Worm (Caenorhabditis elegans): Measurements from ENCODE around the gene rol-1.

DNA sequence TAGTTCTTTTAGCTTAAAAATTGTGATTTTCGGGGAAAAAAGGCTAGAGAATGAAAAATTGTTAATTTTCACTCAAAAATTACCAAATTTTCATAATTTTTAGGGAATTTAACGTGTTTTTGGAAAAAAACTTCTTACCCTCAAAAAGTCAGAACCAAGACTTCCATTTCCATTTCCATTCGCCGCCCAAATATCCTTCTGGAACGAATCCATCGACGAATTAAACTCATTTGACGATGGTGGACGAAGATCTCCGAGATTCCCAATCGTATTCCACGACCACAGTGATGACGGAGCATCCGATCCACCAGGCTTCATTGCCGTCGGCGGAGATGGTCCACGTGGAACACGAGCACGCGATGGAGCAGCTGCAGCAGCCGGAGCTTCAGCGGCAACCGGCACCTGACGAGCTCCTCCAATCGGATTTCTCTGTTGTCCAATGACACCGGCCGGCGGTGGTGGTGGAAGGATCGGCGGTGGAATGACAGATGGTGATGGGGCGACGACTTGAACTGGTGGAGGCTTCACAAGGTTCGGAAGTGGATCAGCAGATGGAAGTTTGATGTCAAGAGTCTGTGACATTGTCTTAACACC lies 39.4 kb downstream of the rol-1 start:
- TF ChIP-seq mab-5 (tag; optimal IDR thresholded peaks at IDR 0.05) (no peak), R02D3.7 (tag; optimal IDR thresholded peaks at IDR 0.05) (no peak), ama-1 (optimal IDR thresholded peaks at IDR 0.05) (no peak), nhr-237 (tag; optimal IDR thresholded peaks at IDR 0.05) (no peak), lin-11 (tag; optimal IDR thresholded peaks at IDR 0.05) (no peak), elt-3 (tag; optimal IDR thresholded peaks at IDR 0.05) (no peak), zag-1 (tag; optimal IDR thresholded peaks at IDR 0.05) (no peak), ceh-16 (tag; optimal IDR thresholded peaks at IDR 0.05) (no peak), sem-4 (tag; optimal IDR thresholded peaks at IDR 0.05) (no peak), aly-2 (tag; optimal IDR thresholded peaks at IDR 0.05) (no peak), mdl-1 (tag; optimal IDR thresholded peaks at IDR 0.05) (no peak), ceh-82 (tag; optimal IDR thresholded peaks at IDR 0.05) (no peak)
